Fruit fly (Drosophila melanogaster) whole organism, embryonic: ENCODE measurements around the gene Ilk.

Source experiments
- Atf-2 ChIP-seq: fragments of 200-800 bp; sonication (Bioruptor generic); optimal IDR thresholded peaks from 2 replicates; lab custom pipeline; 2016; ENCODE audit warnings: missing biosample characterization, missing genetic modification characterization
- CG10959 ChIP-seq: fragments of 200-800 bp; sonication (Bioruptor generic); IDR thresholded peaks from 2 replicates; pipeline ENCODE4 v1.3.6; 2022; ENCODE audit warnings: missing biosample characterization, missing genetic modification characterization
- CG11695 ChIP-seq: fragments of 200-800 bp; sonication (Bioruptor generic); IDR thresholded peaks from 3 replicates; pipeline ENCODE4 v1.3.6; 2022; ENCODE audit warnings: missing biosample characterization, missing genetic modification characterization
- CG14965 ChIP-seq: fragments of 200-800 bp; sonication (Bioruptor generic); optimal IDR thresholded peaks from 2 replicates; lab custom pipeline; 2016; ENCODE audit warnings: missing biosample characterization, missing genetic modification characterization, borderline replicate concordance
- CG1602 ChIP-seq: fragments of 200-800 bp; sonication (Bioruptor generic); optimal IDR thresholded peaks from 3 replicates; lab custom pipeline; 2016; ENCODE audit warnings: missing biosample characterization, missing genetic modification characterization
- CG17359 ChIP-seq: fragments of 200-800 bp; sonication (Bioruptor generic); optimal IDR thresholded peaks from 3 replicates; lab custom pipeline; 2018; ENCODE audit warnings: missing biosample characterization, mild to moderate bottlenecking, missing genetic modification characterization, moderate library complexity
- CG17612 ChIP-seq: fragments of 200-800 bp; sonication (Bioruptor generic); IDR thresholded peaks from 2 replicates; pipeline ENCODE4 v1.3.6; 2022; ENCODE audit warnings: missing biosample characterization, missing genetic modification characterization
- CG17912 ChIP-seq: fragments of 200-800 bp; sonication (Bioruptor generic); optimal IDR thresholded peaks from 2 replicates; lab custom pipeline; 2018; ENCODE audit warnings: missing biosample characterization, mild to moderate bottlenecking, missing genetic modification characterization
- CG31441 ChIP-seq: fragments of 200-800 bp; sonication (Bioruptor generic); IDR thresholded peaks from 2 replicates; pipeline ENCODE4 v1.3.6; 2022; ENCODE audit warnings: missing biosample characterization, missing genetic modification characterization
- CG3407 ChIP-seq: fragments of 200-800 bp; sonication (Bioruptor generic); optimal IDR thresholded peaks from 2 replicates; lab custom pipeline; 2018; ENCODE audit warnings: missing biosample characterization, mild to moderate bottlenecking, missing genetic modification characterization
- CG34422 ChIP-seq: fragments of 200-800 bp; sonication (Bioruptor generic); IDR thresholded peaks from 3 replicates; pipeline ENCODE4 v1.3.6; 2022; ENCODE audit warnings: missing biosample characterization, missing genetic modification characterization
- CG4424 ChIP-seq: fragments of 200-800 bp; sonication (Bioruptor generic); optimal IDR thresholded peaks from 3 replicates; lab custom pipeline; 2016; ENCODE audit warnings: missing biosample characterization, missing genetic modification characterization
- CG5245 ChIP-seq: fragments of 200-800 bp; sonication (Bioruptor generic); optimal IDR thresholded peaks from 3 replicates; lab custom pipeline; 2016; ENCODE audit warnings: missing biosample characterization, missing genetic modification characterization
- CG6272 ChIP-seq: fragments of 200-800 bp; sonication (Bioruptor generic); IDR thresholded peaks from 2 replicates; pipeline ENCODE4 v1.3.6; 2022; ENCODE audit warnings: missing biosample characterization, missing genetic modification characterization
- CG7745 ChIP-seq: fragments of 200-800 bp; sonication (Bioruptor generic); optimal IDR thresholded peaks from 2 replicates; lab custom pipeline; 2018; ENCODE audit warnings: missing biosample characterization, mild to moderate bottlenecking, missing genetic modification characterization, moderate library complexity
- CG8089 ChIP-seq: fragments of 200-800 bp; sonication (Bioruptor generic); optimal IDR thresholded peaks from 3 replicates; lab custom pipeline; 2016; ENCODE audit warnings: missing biosample characterization, missing genetic modification characterization
- CG9437 ChIP-seq: fragments of 200-800 bp; sonication (Bioruptor generic); optimal IDR thresholded peaks from 2 replicates; lab custom pipeline; 2018; ENCODE audit warnings: missing biosample characterization, mild to moderate bottlenecking, missing genetic modification characterization
- Dbx ChIP-seq: fragments of 200-800 bp; sonication (Bioruptor generic); IDR thresholded peaks from 3 replicates; pipeline ENCODE4 v1.3.6; 2022; ENCODE audit warnings: missing biosample characterization, missing genetic modification characterization
- Dip3 ChIP-seq: fragments of 200-800 bp; sonication (Bioruptor generic); optimal IDR thresholded peaks from 3 replicates; lab custom pipeline; 2016; ENCODE audit warnings: missing biosample characterization, missing genetic modification characterization
- Dref ChIP-seq: fragments of 200-800 bp; sonication (Bioruptor generic); IDR thresholded peaks from 2 replicates; pipeline ENCODE4 v1.3.6; 2022; ENCODE audit warnings: missing biosample characterization, missing genetic modification characterization
- E2f2 ChIP-seq: fragments of 200-800 bp; sonication (Bioruptor generic); IDR thresholded peaks from 2 replicates; pipeline ENCODE4 v1.3.6; 2022; ENCODE audit warnings: missing biosample characterization, missing genetic modification characterization
- Ets65A ChIP-seq: fragments of 200-800 bp; sonication (Bioruptor generic); peaks from one replicate; lab custom pipeline; 2016; ENCODE audit warnings: missing biosample characterization, missing genetic modification characterization
- HLH3B ChIP-seq: fragments of 200-800 bp; sonication (Bioruptor generic); IDR thresholded peaks from 2 replicates; pipeline ENCODE4 v1.3.6; 2022; ENCODE audit warnings: missing biosample characterization, missing genetic modification characterization
- Hey ChIP-seq: fragments of 200-800 bp; sonication (Bioruptor generic); optimal IDR thresholded peaks from 3 replicates; lab custom pipeline; 2018; ENCODE audit warnings: missing biosample characterization, mild to moderate bottlenecking, missing genetic modification characterization
- Lhr ChIP-seq: fragments of 200-800 bp; sonication (Bioruptor generic); optimal IDR thresholded peaks from 3 replicates; lab custom pipeline; 2017; ENCODE audit warnings: mild to moderate bottlenecking, missing biosample characterization, missing genetic modification reagents, missing genetic modification characterization
- Oli ChIP-seq: fragments of 200-800 bp; sonication (Bioruptor generic); optimal IDR thresholded peaks from 2 replicates; lab custom pipeline; 2018; ENCODE audit warnings: missing biosample characterization, mild to moderate bottlenecking, missing genetic modification characterization, moderate library complexity
- PHDP ChIP-seq: fragments of 200-800 bp; sonication (Bioruptor generic); optimal IDR thresholded peaks from 3 replicates; lab custom pipeline; 2018; ENCODE audit warnings: missing biosample characterization, mild to moderate bottlenecking, missing genetic modification characterization, moderate library complexity
- Ptx1 ChIP-seq: fragments of 200-800 bp; sonication (Bioruptor generic); IDR thresholded peaks from 2 replicates; pipeline ENCODE4 v1.3.6; 2022; ENCODE audit warnings: missing biosample characterization, missing genetic modification characterization
- abd-A ChIP-seq: fragments of 200-800 bp; sonication (Bioruptor generic); optimal IDR thresholded peaks from 3 replicates; lab custom pipeline; 2019; ENCODE audit warnings: missing biosample characterization, mild to moderate bottlenecking, missing genetic modification characterization, moderate library complexity
- az2 ChIP-seq: fragments of 200-800 bp; sonication (Bioruptor generic); optimal IDR thresholded peaks from 3 replicates; lab custom pipeline; 2016; ENCODE audit warnings: missing biosample characterization, missing genetic modification characterization
- chm ChIP-seq: fragments of 200-800 bp; sonication (Bioruptor generic); IDR thresholded peaks from 2 replicates; pipeline ENCODE4 v1.3.6; 2022; ENCODE audit warnings: missing biosample characterization, missing genetic modification characterization
- corto ChIP-seq: fragments of 200-800 bp; sonication (Bioruptor generic); optimal IDR thresholded peaks from 2 replicates; lab custom pipeline; 2016; ENCODE audit warnings: missing biosample characterization, mild to moderate bottlenecking, missing genetic modification characterization, moderate library complexity
- dysf ChIP-seq: fragments of 200-800 bp; sonication (Bioruptor generic); IDR thresholded peaks from 3 replicates; pipeline ENCODE4 v1.3.6; 2022; ENCODE audit warnings: missing biosample characterization, missing genetic modification characterization
- exex ChIP-seq: fragments of 200-800 bp; sonication (Bioruptor generic); optimal IDR thresholded peaks from 4 replicates; lab custom pipeline; 2018; ENCODE audit warnings: missing biosample characterization, mild to moderate bottlenecking, missing genetic modification characterization, moderate library complexity
- fd64A ChIP-seq: fragments of 200-800 bp; sonication (Bioruptor generic); optimal IDR thresholded peaks from 3 replicates; lab custom pipeline; 2018; ENCODE audit warnings: missing biosample characterization, mild to moderate bottlenecking, missing genetic modification characterization
- gcm ChIP-seq: fragments of 200-800 bp; sonication (Bioruptor generic); optimal IDR thresholded peaks from 2 replicates; lab custom pipeline; 2019; ENCODE audit warnings: missing biosample characterization, mild to moderate bottlenecking, missing genetic modification characterization, moderate library complexity
- hbn ChIP-seq: fragments of 200-800 bp; sonication (Bioruptor generic); IDR thresholded peaks from 2 replicates; pipeline ENCODE4 v1.3.6; 2022; ENCODE audit warnings: missing biosample characterization, missing genetic modification characterization; ENCODE audit not compliant: partially characterized antibody
- hkb ChIP-seq, 2 experiments: fragments of 200-800 bp in 1 of 2; fragments of >200 bp in 1 of 2; sonication (Bioruptor generic) in 1 of 2; IDR thresholded peaks in 1 of 2; optimal IDR thresholded peaks in 1 of 2; 2 replicates each; pipeline versions ENCODE4 v1.3.6 to Lab custom; 2017 to 2022; ENCODE audit warnings: missing biosample characterization in 1 of 2, missing genetic modification characterization in 1 of 2
- jigr1 ChIP-seq: fragments of 200-800 bp; sonication (Bioruptor generic); IDR thresholded peaks from 3 replicates; pipeline ENCODE4 v1.3.6; 2022; ENCODE audit warnings: missing biosample characterization, missing genetic modification characterization
- knrl ChIP-seq: fragments of 200-800 bp; sonication (Bioruptor generic); IDR thresholded peaks from 3 replicates; pipeline ENCODE4 v1.3.6; 2022; ENCODE audit warnings: missing biosample characterization, missing genetic modification characterization; ENCODE audit not compliant: partially characterized antibody
- lab ChIP-seq: fragments of 200-800 bp; sonication (Bioruptor generic); optimal IDR thresholded peaks from 3 replicates; lab custom pipeline; 2017; ENCODE audit warnings: missing biosample characterization, missing genetic modification characterization, mild to moderate bottlenecking, moderate library complexity, missing genetic modification reagents
- luna ChIP-seq: fragments of 200-800 bp; sonication (Bioruptor generic); optimal IDR thresholded peaks from 2 replicates; lab custom pipeline; 2016; ENCODE audit warnings: missing biosample characterization, missing genetic modification characterization
- pb ChIP-seq: fragments of 200-800 bp; sonication (Bioruptor generic); optimal IDR thresholded peaks from 3 replicates; lab custom pipeline; 2016; ENCODE audit warnings: missing biosample characterization, missing genetic modification characterization
- pros ChIP-seq: fragments of 200-800 bp; sonication (Bioruptor generic); optimal IDR thresholded peaks from 3 replicates; lab custom pipeline; 2019; ENCODE audit warnings: missing biosample characterization, mild to moderate bottlenecking, missing genetic modification characterization, moderate library complexity
- pzg ChIP-seq: fragments of 200-800 bp; sonication (Bioruptor generic); optimal IDR thresholded peaks from 3 replicates; lab custom pipeline; 2018; ENCODE audit warnings: missing biosample characterization, mild to moderate bottlenecking, missing genetic modification characterization, moderate library complexity
- sd ChIP-seq: fragments of 200-800 bp; sonication (Bioruptor generic); optimal IDR thresholded peaks from 3 replicates; lab custom pipeline; 2018; ENCODE audit warnings: missing biosample characterization, mild to moderate bottlenecking, missing genetic modification characterization, moderate library complexity
- slbo ChIP-seq: fragments of 200-800 bp; sonication (Bioruptor generic); IDR thresholded peaks from 2 replicates; pipeline ENCODE4 v1.3.6; 2022; ENCODE audit warnings: missing biosample characterization, missing genetic modification characterization
- sna ChIP-seq: fragments of 200-800 bp; sonication (Bioruptor generic); IDR thresholded peaks from 2 replicates; pipeline ENCODE4 v1.3.6; 2022; ENCODE audit warnings: missing biosample characterization, missing genetic modification characterization; ENCODE audit not compliant: partially characterized antibody
- tx ChIP-seq: fragments of 200-800 bp; sonication (Bioruptor generic); optimal IDR thresholded peaks from 2 replicates; lab custom pipeline; 2016; ENCODE audit warnings: missing biosample characterization, missing genetic modification characterization
- vnd ChIP-seq: fragments of 200-800 bp; sonication (Bioruptor generic); IDR thresholded peaks from 3 replicates; pipeline ENCODE4 v1.3.6; 2022; ENCODE audit warnings: missing biosample characterization, missing genetic modification characterization; ENCODE audit not compliant: partially characterized antibody

Ilk gene

dm6 chr3L:21216697-21217291 lies at the start of gene Ilk, which contains the start of gene Trmt112:
TSS of gene Ilk (plus strand) at chr3L:21216901.
TSS of gene Trmt112 (minus strand) at chr3L:21216839.
- TF ChIP-seq pzg (GFP tag; lab: Kevin White, UChicago) (peak; percentile 97), CG7745 (tag; lab: Kevin White, UChicago) (no peak), CG31441 (GFP tag; lab: Robert Waterston, UW) (no peak), CG34422 (GFP tag; lab: Robert Waterston, UW) (peak; percentile 66; the same call in 1 of the 3 replicates), luna (GFP tag; lab: Kevin White, UChicago) (no peak), Dref (GFP tag; lab: Robert Waterston, UW) (peak; percentile 95), Lhr (GFP tag; lab: Kevin White, UChicago) (peak; percentile 46), CG4424 (no peak), pb (GFP tag; lab: Kevin White, UChicago) (no peak), dysf (GFP tag; lab: Robert Waterston, UW) (no peak), Ets65A (no peak), CG11695 (no peak), gcm (GFP tag; lab: Kevin White, UChicago) (no peak), CG17612 (no peak), Oli (no peak), CG8089 (GFP tag; lab: Kevin White, UChicago) (no peak), E2f2 (peak; percentile 80), Hey (tag; lab: Kevin White, UChicago) (no peak), corto (no peak), CG5245 (no peak), Atf-2 (GFP tag; lab: Kevin White, UChicago) (no peak), vnd (GFP tag; lab: Robert Waterston, UW) (peak; percentile 84), exex (tag; lab: Kevin White, UChicago) (peak; percentile 14), jigr1 (GFP tag; lab: Robert Waterston, UW) (no peak), fd64A (GFP tag; lab: Kevin White, UChicago) (no peak), hkb (optimal IDR thresholded peaks at IDR 0.05; lab: Kevin White, UChicago) (peak; percentile 53), hkb (GFP tag; IDR thresholded peaks at IDR 0.05; lab: Robert Waterston, UW) (no peak), abd-A (no peak), CG10959 (GFP tag; lab: Robert Waterston, UW) (no peak), pros (no peak), az2 (no peak), tx (GFP tag; lab: Kevin White, UChicago) (peak; percentile 88), lab (GFP tag; lab: Kevin White, UChicago) (no peak), Ptx1 (GFP tag; lab: Robert Waterston, UW) (no peak), sna (GFP tag; lab: Robert Waterston, UW) (peak; percentile 46; the same call in 1 of the 2 replicates), CG14965 (GFP tag; lab: Kevin White, UChicago) (no peak), CG1602 (GFP tag; lab: Kevin White, UChicago) (no peak), slbo (0 out of 2 replicates have a peak, but pooled peaks have one; percentile 12), CG17359 (no peak), HLH3B (GFP tag; lab: Robert Waterston, UW) (no peak), knrl (GFP tag; lab: Robert Waterston, UW) (peak; percentile 86), chm (no peak), CG6272 (no peak), PHDP (tag; lab: Kevin White, UChicago) (no peak), hbn (GFP tag; lab: Robert Waterston, UW) (peak; percentile 73), Dip3 (GFP tag; lab: Kevin White, UChicago) (no peak), CG9437 (GFP tag; lab: Kevin White, UChicago) (no peak), sd (peak; percentile 77), Dbx (0 out of 3 replicates have a peak, but pooled peaks have one; percentile 12), CG17912 (no peak), CG3407 (GFP tag; lab: Kevin White, UChicago) (no peak)
